Worm (Caenorhabditis elegans) whole organism, midembryonic: Measurements from ENCODE around the gene srz-72.

Source experiments
- T22C8.4 ChIP-seq: fragments of 200-800 bp; sonication (Bioruptor generic); IDR thresholded peaks from 2 replicates; pipeline ENCODE4 v1.3.6; 2022; ENCODE audit warnings: missing genetic modification characterization, missing compliant biosample characterization
- cog-1 ChIP-seq: sonication (generic microtip); optimal IDR thresholded peaks from 2 replicates; lab custom pipeline; 2016; ENCODE audit warnings: missing genetic modification characterization, missing compliant biosample characterization
- flt-1 ChIP-seq: fragments of 200-800 bp; sonication (Bioruptor generic); IDR thresholded peaks from 2 replicates; pipeline ENCODE4 v1.3.6; 2022; ENCODE audit warnings: missing genetic modification characterization, missing compliant biosample characterization
- klf-2 ChIP-seq: fragments of 200-800 bp; sonication (Bioruptor generic); conservative IDR thresholded peaks from 2 replicates; pipeline ENCODE4 v1.3.6; 2022; ENCODE audit warnings: missing genetic modification reagents, missing genetic modification characterization, missing compliant biosample characterization
- med-1 ChIP-seq: sonication (generic microtip); optimal IDR thresholded peaks from 2 replicates; lab custom pipeline; 2017; ENCODE audit warnings: missing genetic modification characterization, mild to moderate bottlenecking, missing compliant biosample characterization, antibody characterized with exemption, missing genetic modification reagents; ENCODE audit not compliant: insufficient read depth
- ref-1 ChIP-seq: fragments of 200-800 bp; sonication (Bioruptor generic); conservative IDR thresholded peaks from 2 replicates; pipeline ENCODE4 v1.3.6; 2022; ENCODE audit warnings: missing genetic modification reagents, missing genetic modification characterization, missing compliant biosample characterization
- tab-1 ChIP-seq: fragments of 200-800 bp; sonication (Bioruptor generic); IDR thresholded peaks from 2 replicates; pipeline ENCODE4 v1.3.6; 2022; ENCODE audit warnings: missing genetic modification characterization, missing compliant biosample characterization
- ztf-23 ChIP-seq: fragments of 200-800 bp; sonication (Bioruptor generic); IDR thresholded peaks from 2 replicates; pipeline ENCODE4 v1.3.6; 2022; ENCODE audit warnings: missing genetic modification reagents, missing genetic modification characterization, missing compliant biosample characterization
- ztf-29 ChIP-seq: fragments of 200-800 bp; sonication (Bioruptor generic); IDR thresholded peaks from 2 replicates; pipeline ENCODE4 v1.3.6; 2022; ENCODE audit warnings: missing genetic modification reagents, missing genetic modification characterization, missing compliant biosample characterization

srz-72 gene

DNA sequence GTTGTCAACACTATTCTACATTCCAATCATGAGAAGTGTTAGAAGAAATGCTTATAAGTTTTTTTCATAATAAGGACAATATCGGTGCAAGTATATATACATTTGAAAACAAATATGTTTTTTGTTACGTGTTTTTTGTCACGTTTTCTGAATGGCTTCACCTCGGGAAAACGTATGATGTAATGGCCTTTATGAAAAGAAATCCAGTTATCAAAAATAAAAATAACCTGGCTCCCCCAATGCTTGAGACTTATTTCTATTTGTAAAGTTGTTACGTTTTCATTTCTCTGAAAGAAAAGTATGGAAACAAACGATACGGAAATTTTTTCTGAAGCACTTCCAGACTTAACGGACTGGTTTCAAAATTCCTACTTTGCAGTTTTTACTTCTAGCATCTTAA, at the start of gene srz-72:
TSS of gene srz-72 (plus strand) at position 301 of the 400 bp plus-strand sequence.
- TF ChIP-seq ztf-29 (GFP tag; lab: Robert Waterston, UW) (no peak), klf-2 (GFP tag; lab: Robert Waterston, UW) (no peak)

DNA sequence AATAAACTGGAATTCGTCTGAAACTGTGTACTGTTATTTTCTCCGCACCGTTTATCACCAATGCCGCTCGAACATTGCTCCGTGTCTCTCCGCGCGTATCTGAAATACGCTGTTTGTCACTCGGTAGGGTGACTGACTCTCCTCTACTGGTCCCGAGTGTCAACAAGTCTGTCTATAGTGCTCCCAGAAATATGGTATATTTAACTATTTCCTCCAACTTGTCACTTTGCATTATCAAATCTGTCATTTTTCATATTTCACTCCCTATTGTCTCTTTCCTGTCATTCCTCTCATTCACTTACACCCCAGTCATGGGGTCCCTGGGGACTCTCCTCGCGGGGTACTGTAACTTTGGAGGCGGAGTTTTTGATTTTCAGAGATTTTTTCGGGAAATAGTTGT, 44.5 kb upstream of the srz-72 start, which contains the start of gene hlh-17:
TSS of gene hlh-17 (plus strand) at position 301 of the 400 bp plus-strand sequence.
- no peak for TF ChIP-seq tab-1 (GFP tag; lab: Robert Waterston, UW)
- no peak for TF ChIP-seq med-1 (GFP tag; lab: Kevin White, UChicago)
- TF ChIP-seq flt-1 (GFP tag; lab: Robert Waterston, UW) = no peak

DNA sequence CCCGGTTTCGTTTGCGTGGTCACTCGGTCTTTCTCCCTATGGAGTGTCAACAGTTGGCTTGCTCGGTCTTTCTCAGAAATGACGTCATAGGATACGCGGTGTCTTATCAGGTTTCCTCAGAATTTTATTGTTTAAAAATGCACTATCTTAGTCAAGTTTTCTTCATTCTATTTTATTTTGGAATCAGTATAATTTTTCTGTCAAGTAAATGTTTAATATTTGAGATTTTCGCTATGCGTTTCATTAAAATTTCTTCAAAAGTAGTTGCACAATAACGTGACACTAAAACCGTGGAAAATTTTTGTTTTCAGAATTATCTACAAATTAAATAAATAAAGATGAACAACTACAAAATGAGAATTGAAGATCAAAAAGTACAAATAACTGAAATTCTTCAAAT, 41.6 kb upstream of the srz-72 start, which contains the start of gene hlh-31:
TSS of gene hlh-31 (plus strand) at position 301 of the 400 bp plus-strand sequence.
- TF ChIP-seq klf-2 (GFP tag; lab: Robert Waterston, UW) = no peak
- no peak for TF ChIP-seq med-1 (GFP tag; lab: Kevin White, UChicago)
- TF ChIP-seq T22C8.4 (GFP tag; lab: Robert Waterston, UW) = no peak
- TF ChIP-seq cog-1 (tag; lab: Kevin White, UChicago) = no peak
- no peak for TF ChIP-seq ztf-29 (GFP tag; lab: Robert Waterston, UW)
- TF ChIP-seq ztf-23 (GFP tag; lab: Robert Waterston, UW) = no peak
- no peak for TF ChIP-seq tab-1 (GFP tag; lab: Robert Waterston, UW)

ce11 chrIV:16270955-16271354, 28.0 kb upstream of the srz-72 start, which contains the start of gene F38C2.4:
Gene F38C2.4, plus strand, starts transcription at chrIV:16271255.
- TF ChIP-seq T22C8.4 (GFP tag; lab: Robert Waterston, UW) = no peak

ce11 chrIV:16277291-16277690, 21.7 kb upstream of the srz-72 start, which contains the start of gene F38C2.7:
Gene F38C2.7, minus strand, starts transcription at chrIV:16277391.
- no peak for TF ChIP-seq ztf-29 (GFP tag; lab: Robert Waterston, UW)
- TF ChIP-seq ref-1 = no peak
- no peak for TF ChIP-seq ztf-23 (GFP tag; lab: Robert Waterston, UW)
- TF ChIP-seq T22C8.4 (GFP tag; lab: Robert Waterston, UW) = no peak
- TF ChIP-seq klf-2 (GFP tag; lab: Robert Waterston, UW) = no peak
- TF ChIP-seq med-1 (GFP tag; lab: Kevin White, UChicago) = no peak
- no peak for TF ChIP-seq tab-1 (GFP tag; lab: Robert Waterston, UW)
- no peak for TF ChIP-seq flt-1 (GFP tag; lab: Robert Waterston, UW)
- TF ChIP-seq cog-1 (tag; lab: Kevin White, UChicago) = no peak

DNA sequence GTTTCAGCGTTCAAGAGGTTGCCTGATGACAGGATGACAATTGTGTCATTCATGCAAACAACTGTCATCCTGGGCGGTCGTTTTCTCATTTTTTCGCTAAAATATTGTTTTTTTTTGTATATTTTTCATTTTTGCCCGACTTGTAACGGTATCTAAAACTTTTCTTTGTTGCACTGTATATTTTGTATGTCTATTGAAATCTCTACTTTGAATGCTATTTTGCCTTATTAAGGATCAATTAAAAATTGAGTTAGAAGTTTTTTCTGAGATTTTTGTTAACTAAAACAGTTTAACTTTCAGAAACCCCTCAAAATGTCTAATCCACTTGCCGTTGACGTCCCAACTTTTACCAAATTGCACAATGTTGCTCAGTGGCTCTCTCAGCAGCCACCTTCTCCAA, 21.0 kb upstream of the srz-72 start, which contains the start of gene ccch-2:
TSS of gene ccch-2 (plus strand) at position 301 of the 400 bp plus-strand sequence.
- TF ChIP-seq klf-2 (GFP tag; lab: Robert Waterston, UW) (no peak), cog-1 (tag; lab: Kevin White, UChicago) (no peak), med-1 (GFP tag; lab: Kevin White, UChicago) (no peak), ref-1 (no peak), T22C8.4 (GFP tag; lab: Robert Waterston, UW) (no peak), flt-1 (GFP tag; lab: Robert Waterston, UW) (no peak), tab-1 (GFP tag; lab: Robert Waterston, UW) (no peak), ztf-23 (GFP tag; lab: Robert Waterston, UW) (no peak), ztf-29 (GFP tag; lab: Robert Waterston, UW) (no peak)

DNA sequence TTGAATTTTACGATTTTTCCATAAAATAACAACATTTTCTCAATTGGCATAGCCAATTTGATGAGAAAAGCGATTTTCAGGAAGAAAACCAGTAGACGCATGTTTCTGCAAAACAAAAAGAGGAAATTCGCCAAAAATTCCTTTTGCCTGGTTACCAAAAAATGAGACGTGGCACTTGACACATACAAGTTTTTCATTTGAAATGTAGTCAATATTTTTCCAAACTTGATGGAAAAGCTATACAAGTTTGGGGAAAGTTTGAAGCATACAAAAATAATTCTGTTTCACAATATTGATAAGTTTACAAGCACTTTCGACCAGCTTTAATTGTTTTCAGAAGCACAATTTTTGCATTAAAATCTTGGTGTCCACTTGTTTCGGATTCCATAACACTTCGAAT, 18.3 kb upstream of the srz-72 start, which contains the start of gene clec-191:
TSS of gene clec-191 (minus strand) at position 101 of the 400 bp plus-strand sequence.
- TF ChIP-seq klf-2 (GFP tag; lab: Robert Waterston, UW) (no peak), cog-1 (tag; lab: Kevin White, UChicago) (no peak), T22C8.4 (GFP tag; lab: Robert Waterston, UW) (no peak), med-1 (GFP tag; lab: Kevin White, UChicago) (no peak), flt-1 (GFP tag; lab: Robert Waterston, UW) (no peak), ref-1 (no peak), ztf-29 (GFP tag; lab: Robert Waterston, UW) (no peak), tab-1 (GFP tag; lab: Robert Waterston, UW) (no peak), ztf-23 (GFP tag; lab: Robert Waterston, UW) (no peak)

ce11 chrIV:16290745-16291144, 8.2 kb upstream of the srz-72 start, which contains the start of gene srz-75:
Gene srz-75, minus strand, starts transcription at chrIV:16290845.
- no peak for TF ChIP-seq flt-1 (GFP tag; lab: Robert Waterston, UW)
- no peak for TF ChIP-seq cog-1 (tag; lab: Kevin White, UChicago)
- no peak for TF ChIP-seq ztf-29 (GFP tag; lab: Robert Waterston, UW)
- no peak for TF ChIP-seq ref-1
- TF ChIP-seq tab-1 (GFP tag; lab: Robert Waterston, UW) = no peak
- no peak for TF ChIP-seq T22C8.4 (GFP tag; lab: Robert Waterston, UW)
- TF ChIP-seq med-1 (GFP tag; lab: Kevin White, UChicago) = no peak
- no peak for TF ChIP-seq klf-2 (GFP tag; lab: Robert Waterston, UW)
- no peak for TF ChIP-seq ztf-23 (GFP tag; lab: Robert Waterston, UW)

DNA sequence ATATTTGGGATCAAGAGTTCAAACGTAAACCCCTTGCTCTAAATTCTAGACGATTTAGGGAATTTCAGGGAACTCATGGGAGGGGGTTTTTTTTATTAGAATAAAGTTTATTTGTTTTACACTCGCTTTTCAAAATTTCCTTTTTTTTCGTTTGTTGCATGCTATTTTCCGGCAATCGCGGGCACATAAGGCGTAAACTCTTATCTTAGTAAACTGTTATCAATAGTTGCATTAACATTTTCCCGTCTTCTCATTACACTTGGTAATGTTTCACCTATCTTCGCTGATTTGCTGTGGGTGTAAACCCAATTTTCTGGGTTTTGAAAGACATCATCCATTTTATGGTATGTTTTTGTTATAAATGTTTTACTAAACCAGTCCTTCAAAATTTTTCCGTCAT, 5.1 kb upstream of the srz-72 start:
- no peak for TF ChIP-seq flt-1 (GFP tag; lab: Robert Waterston, UW)
- no peak for TF ChIP-seq ztf-23 (GFP tag; lab: Robert Waterston, UW)
- no peak for TF ChIP-seq T22C8.4 (GFP tag; lab: Robert Waterston, UW)
- no peak for TF ChIP-seq cog-1 (tag; lab: Kevin White, UChicago)
- no peak for TF ChIP-seq med-1 (GFP tag; lab: Kevin White, UChicago)
- TF ChIP-seq ref-1 = no peak
- no peak for TF ChIP-seq tab-1 (GFP tag; lab: Robert Waterston, UW)
- TF ChIP-seq ztf-29 (GFP tag; lab: Robert Waterston, UW) = no peak
- TF ChIP-seq klf-2 (GFP tag; lab: Robert Waterston, UW) = no peak

DNA sequence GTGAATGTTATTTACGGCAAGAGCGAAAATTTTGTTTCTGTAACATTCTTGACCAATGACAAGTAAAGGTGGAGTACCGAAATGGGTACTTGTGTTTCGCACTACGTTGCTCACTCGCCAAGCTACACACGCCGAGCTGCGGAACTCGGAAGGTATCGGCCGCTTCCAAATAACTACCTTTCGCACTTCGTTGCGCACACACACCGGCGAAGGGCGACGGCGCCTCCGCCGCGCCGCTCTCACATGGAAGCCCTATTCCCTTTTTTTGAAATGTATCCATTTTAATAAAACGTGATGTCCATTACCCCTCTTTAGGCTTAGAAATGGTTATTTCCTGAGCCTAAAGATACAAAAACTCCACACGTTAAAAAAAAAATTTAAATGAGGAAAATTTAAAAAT, 8.0 kb downstream of the srz-72 start:
- TF ChIP-seq klf-2 (GFP tag; lab: Robert Waterston, UW) (no peak), med-1 (GFP tag; lab: Kevin White, UChicago) (no peak), ztf-29 (GFP tag; lab: Robert Waterston, UW) (no peak), flt-1 (GFP tag; lab: Robert Waterston, UW) (no peak), T22C8.4 (GFP tag; lab: Robert Waterston, UW) (no peak), tab-1 (GFP tag; lab: Robert Waterston, UW) (no peak), ref-1 (no peak), cog-1 (tag; lab: Kevin White, UChicago) (no peak)
